ENCODE assay signal across 2 worm cellular contexts in genomic region chrIV:12805595-12805994, ce11.
TF ChIP-seq lines count a peak whose summit lies in the region.

Gene F07C6.4 (plus strand): TSS chrIV:12805924.

TF ChIP-seq in whole organism, L4 larva, 104 proteins besides CTCF, POLR2A, EP300 and RAD21:
- TF ChIP-seq madf-9 (GFP tag; conservative IDR thresholded peaks at IDR 0.05; lab: Robert Waterston, UW) (no peak), F49E8.2 (tag; optimal IDR thresholded peaks at IDR 0.05; lab: Kevin White, UChicago; ENCODE audit: borderline replicate concordance) (peak; percentile 2), snpc-1.2 (GFP tag; IDR thresholded peaks at IDR 0.05; lab: Robert Waterston, UW) (peak; percentile 49; the same call in 1 of the 2 replicates), skn-1 (tag; optimal IDR thresholded peaks at IDR 0.05; lab: Kevin White, UChicago) (no peak), jun-1 (tag; optimal IDR thresholded peaks at IDR 0.05; lab: Kevin White, UChicago) (no peak)

TF ChIP-seq in whole organism, young adult, 124 proteins besides CTCF, POLR2A, EP300 and RAD21:
- TF ChIP-seq D2030.7 (GFP tag; IDR thresholded peaks at IDR 0.05; lab: Robert Waterston, UW) (peak; percentile 42; the same call in 1 of the 2 replicates), madf-8 (GFP tag; conservative IDR thresholded peaks at IDR 0.05; lab: Robert Waterston, UW) (peak; percentile 52), bed-1 (GFP tag; IDR thresholded peaks at IDR 0.05; lab: Robert Waterston, UW) (no peak), xnd-1 (tag; optimal IDR thresholded peaks at IDR 0.05; lab: Kevin White, UChicago) (peak; percentile 85), lin-54 (GFP tag; optimal IDR thresholded peaks at IDR 0.05; lab: Kevin White, UChicago) (peak; percentile 4), attf-6 (GFP tag; IDR thresholded peaks at IDR 0.05; lab: Robert Waterston, UW) (0 out of 2 replicates have a peak, but pooled peaks have one; percentile 10), madf-6 (GFP tag; IDR thresholded peaks at IDR 0.05; lab: Robert Waterston, UW) (peak; percentile 90), F33H1.4 (GFP tag; IDR thresholded peaks at IDR 0.05; lab: Robert Waterston, UW) (peak; percentile 85), aptf-2 (GFP tag; conservative IDR thresholded peaks at IDR 0.05; lab: Robert Waterston, UW) (no peak), snpc-4 (GFP tag; optimal IDR thresholded peaks at IDR 0.05; lab: Kevin White, UChicago) (no peak), snpc-4 (tag; optimal IDR thresholded peaks at IDR 0.05; lab: Kevin White, UChicago) (peak in 1 of 4 experiments; percentile 62), F39B2.1 (GFP tag; IDR thresholded peaks at IDR 0.05; lab: Robert Waterston, UW) (no peak), efl-1 (GFP tag; optimal IDR thresholded peaks at IDR 0.05; lab: Kevin White, UChicago) (peak; percentile 53), snpc-1.3 (tag; optimal IDR thresholded peaks at IDR 0.05; lab: Kevin White, UChicago; ENCODE audit: insufficient read depth) (peak; percentile 35), mcd-1 (GFP tag; IDR thresholded peaks at IDR 0.05; lab: Robert Waterston, UW) (no peak), dox-1 (GFP tag; IDR thresholded peaks at IDR 0.05; lab: Robert Waterston, UW) (peak; percentile 34; the same call in 1 of the 2 replicates), snpc-3.4 (tag; optimal IDR thresholded peaks at IDR 0.05; lab: Kevin White, UChicago) (peak; percentile 5), lsl-1 (GFP tag; optimal IDR thresholded peaks at IDR 0.05; lab: Kevin White, UChicago) (peak; percentile 88), hlh-26 (GFP tag; conservative IDR thresholded peaks at IDR 0.05; lab: Robert Waterston, UW) (no peak), ceh-58 (GFP tag; IDR thresholded peaks at IDR 0.05; lab: Robert Waterston, UW) (no peak)

Comparison
In these comparisons a context has a peak if more than half of its experiments do, and no peak if none do; other contexts are left out.
1. Of the 7 proteins assayed by ChIP-seq in both whole organism, young adult and whole organism, L4 larva: peak only in whole organism, young adult: none; only in whole organism, L4 larva: F49E8.2; in both: none; in neither: 5; mixed calls (peak in some experiments, not most) for 1.